Fruit fly (Drosophila melanogaster) whole organism, prepupa: ENCODE measurements around the gene Arpc3B.

ENCODE experiments used
- CG10631 ChIP-seq: fragments of 200-800 bp; sonication (Bioruptor generic); optimal IDR thresholded peaks from 2 replicates; lab custom pipeline; 2016; ENCODE audit warnings: missing biosample characterization, missing genetic modification characterization
- CG10669 ChIP-seq: fragments of 200-800 bp; sonication (Bioruptor generic); optimal IDR thresholded peaks from 3 replicates; lab custom pipeline; 2018; ENCODE audit warnings: missing biosample characterization, mild to moderate bottlenecking, missing genetic modification characterization, moderate library complexity
- CG11294 ChIP-seq: fragments of 200-800 bp; sonication (Bioruptor generic); IDR thresholded peaks from 2 replicates; pipeline ENCODE4 v1.3.6; 2022; ENCODE audit warnings: missing biosample characterization, missing genetic modification characterization
- CG11762 ChIP-seq: fragments of 200-800 bp; sonication (Bioruptor generic); optimal IDR thresholded peaks from 3 replicates; lab custom pipeline; 2016; ENCODE audit warnings: missing biosample characterization, missing genetic modification characterization; ENCODE audit not compliant: insufficient read depth
- CG11902 ChIP-seq: fragments of 200-800 bp; sonication (Bioruptor generic); optimal IDR thresholded peaks from 3 replicates; lab custom pipeline; 2016; ENCODE audit warnings: missing biosample characterization, missing genetic modification characterization
- CG1621 ChIP-seq: fragments of 200-800 bp; sonication (Bioruptor generic); optimal IDR thresholded peaks from 3 replicates; lab custom pipeline; 2018; ENCODE audit warnings: missing biosample characterization, mild to moderate bottlenecking, missing genetic modification characterization
- CG16779 ChIP-seq: fragments of 200-800 bp; sonication (Bioruptor generic); optimal IDR thresholded peaks from 3 replicates; lab custom pipeline; 2017; ENCODE audit warnings: missing biosample characterization, mild to moderate bottlenecking, missing genetic modification characterization
- CG31627 ChIP-seq: fragments of 200-800 bp; sonication (Bioruptor generic); optimal IDR thresholded peaks from 3 replicates; lab custom pipeline; 2016; ENCODE audit warnings: missing biosample characterization, missing genetic modification characterization
- CG32006 ChIP-seq: fragments of 200-800 bp; sonication (Bioruptor generic); optimal IDR thresholded peaks from 3 replicates; lab custom pipeline; 2017; ENCODE audit warnings: missing biosample characterization, mild to moderate bottlenecking, missing genetic modification characterization
- CG34406 ChIP-seq: fragments of 200-800 bp; sonication (Bioruptor generic); optimal IDR thresholded peaks from 3 replicates; lab custom pipeline; 2016; ENCODE audit warnings: missing biosample characterization, missing genetic modification characterization
- CG3919 ChIP-seq: fragments of 200-800 bp; sonication (Bioruptor generic); optimal IDR thresholded peaks from 3 replicates; lab custom pipeline; 2016; ENCODE audit warnings: missing biosample characterization, missing genetic modification characterization
- CG4318 ChIP-seq: fragments of 200-800 bp; sonication (Bioruptor generic); optimal IDR thresholded peaks from 3 replicates; lab custom pipeline; 2017; ENCODE audit warnings: missing biosample characterization, mild to moderate bottlenecking, missing genetic modification characterization
- CG6163 ChIP-seq: fragments of 200-800 bp; sonication (Bioruptor generic); IDR thresholded peaks from 3 replicates; pipeline ENCODE4 v1.3.6; 2022; ENCODE audit warnings: missing biosample characterization, missing genetic modification characterization
- CG6276 ChIP-seq: fragments of 200-800 bp; sonication (Bioruptor generic); optimal IDR thresholded peaks from 2 replicates; lab custom pipeline; 2017; ENCODE audit warnings: missing biosample characterization, mild to moderate bottlenecking, missing genetic modification characterization
- CG6792 ChIP-seq: fragments of 200-800 bp; sonication (Bioruptor generic); optimal IDR thresholded peaks from 3 replicates; lab custom pipeline; 2016; ENCODE audit warnings: missing biosample characterization, missing genetic modification characterization
- CG8119 ChIP-seq: fragments of 200-800 bp; sonication (Bioruptor generic); IDR thresholded peaks from 3 replicates; pipeline ENCODE4 v1.3.6; 2022; ENCODE audit warnings: missing biosample characterization, missing genetic modification characterization
- CG9139 ChIP-seq: fragments of 200-800 bp; sonication (Bioruptor generic); optimal IDR thresholded peaks from 3 replicates; lab custom pipeline; 2017; ENCODE audit warnings: missing biosample characterization, mild to moderate bottlenecking, missing genetic modification characterization
- Eip75B ChIP-seq: fragments of 200-800 bp; sonication (Bioruptor generic); optimal IDR thresholded peaks from 3 replicates; lab custom pipeline; 2016; ENCODE audit warnings: missing biosample characterization, missing genetic modification characterization
- Eip78C ChIP-seq: fragments of 200-800 bp; sonication (Bioruptor generic); peaks from one replicate; lab custom pipeline; 2016; ENCODE audit warnings: missing biosample characterization, missing genetic modification characterization
- Eip93F ChIP-seq: fragments of 200-800 bp; sonication (Bioruptor generic); optimal IDR thresholded peaks from 2 replicates; lab custom pipeline; 2016; ENCODE audit warnings: missing biosample characterization, mild to moderate bottlenecking, missing genetic modification characterization
- Gug ChIP-seq: fragments of 200-800 bp; sonication (Bioruptor generic); IDR thresholded peaks from 2 replicates; pipeline ENCODE4 v1.3.6; 2022; ENCODE audit warnings: missing biosample characterization, missing genetic modification characterization
- Hr38 ChIP-seq: sonication (Bioruptor generic); optimal IDR thresholded peaks from 2 replicates; lab custom pipeline; 2016; ENCODE audit warnings: missing biosample characterization, missing genetic modification characterization
- Hr39 ChIP-seq: fragments of 200-800 bp; sonication (Bioruptor generic); optimal IDR thresholded peaks from 2 replicates; lab custom pipeline; 2016; ENCODE audit warnings: missing biosample characterization, missing genetic modification characterization
- Lpt ChIP-seq: fragments of 200-800 bp; sonication (Bioruptor generic); optimal IDR thresholded peaks from 3 replicates; lab custom pipeline; 2016; ENCODE audit warnings: missing biosample characterization, missing genetic modification characterization
- Met ChIP-seq: fragments of 200-800 bp; sonication (Bioruptor generic); optimal IDR thresholded peaks from 3 replicates; lab custom pipeline; 2016; ENCODE audit warnings: missing biosample characterization, missing genetic modification characterization
- OdsH ChIP-seq: fragments of 200-800 bp; sonication (Bioruptor generic); optimal IDR thresholded peaks from 3 replicates; lab custom pipeline; 2016; ENCODE audit warnings: missing biosample characterization, missing genetic modification characterization
- Smox ChIP-seq: fragments of 200-800 bp; sonication (Bioruptor generic); optimal IDR thresholded peaks from 3 replicates; lab custom pipeline; 2016; ENCODE audit warnings: missing biosample characterization, missing genetic modification characterization
- Sox102F ChIP-seq: fragments of 200-800 bp; sonication (Bioruptor generic); optimal IDR thresholded peaks from 2 replicates; lab custom pipeline; 2016; ENCODE audit warnings: missing biosample characterization, mild to moderate bottlenecking, missing genetic modification characterization
- Sox15 ChIP-seq: fragments of 200-800 bp; sonication (Bioruptor generic); optimal IDR thresholded peaks from 3 replicates; lab custom pipeline; 2016; ENCODE audit warnings: missing biosample characterization, missing genetic modification characterization
- achi ChIP-seq: fragments of 200-800 bp; sonication (Bioruptor generic); optimal IDR thresholded peaks from 3 replicates; lab custom pipeline; 2016; ENCODE audit warnings: missing biosample characterization, missing genetic modification characterization
- acj6 ChIP-seq: fragments of 200-800 bp; sonication (Bioruptor generic); optimal IDR thresholded peaks from 3 replicates; lab custom pipeline; 2016; ENCODE audit warnings: missing biosample characterization, missing genetic modification characterization
- cyc ChIP-seq: fragments of 200-800 bp; sonication (Bioruptor generic); optimal IDR thresholded peaks from 3 replicates; lab custom pipeline; 2016; ENCODE audit warnings: missing biosample characterization, missing genetic modification characterization
- dac ChIP-seq: fragments of 200-800 bp; sonication (Bioruptor generic); optimal IDR thresholded peaks from 2 replicates; lab custom pipeline; 2017; ENCODE audit warnings: missing biosample characterization, mild to moderate bottlenecking, missing genetic modification characterization
- dsx ChIP-seq: fragments of 200-800 bp; optimal IDR thresholded peaks from 3 replicates; lab custom pipeline; 2019; ENCODE audit warnings: missing biosample characterization, mild to moderate bottlenecking, missing genetic modification characterization, moderate library complexity; ENCODE audit not compliant: poor library complexity, severe bottlenecking
- eg ChIP-seq: fragments of 200-800 bp; sonication (Bioruptor generic); IDR thresholded peaks from 3 replicates; pipeline ENCODE4 v1.3.6; 2022; ENCODE audit warnings: missing biosample characterization, missing genetic modification characterization
- esn ChIP-seq: fragments of 200-800 bp; sonication (Bioruptor generic); optimal IDR thresholded peaks from 2 replicates; lab custom pipeline; 2016; ENCODE audit warnings: missing biosample characterization, mild to moderate bottlenecking, missing genetic modification characterization, moderate library complexity
- fd85E ChIP-seq: fragments of 200-800 bp; sonication (Bioruptor generic); optimal IDR thresholded peaks from 3 replicates; lab custom pipeline; 2016; ENCODE audit warnings: missing biosample characterization, missing genetic modification characterization
- lz ChIP-seq: fragments of 200-800 bp; sonication (Bioruptor generic); optimal IDR thresholded peaks from 3 replicates; lab custom pipeline; 2016; ENCODE audit warnings: missing biosample characterization, missing genetic modification characterization
- net ChIP-seq: fragments of 200-800 bp; sonication (Bioruptor generic); optimal IDR thresholded peaks from 3 replicates; lab custom pipeline; 2016; ENCODE audit warnings: missing biosample characterization, missing genetic modification characterization
- pdm3 ChIP-seq: fragments of 200-800 bp; sonication (Bioruptor generic); optimal IDR thresholded peaks from 3 replicates; lab custom pipeline; 2016; ENCODE audit warnings: missing biosample characterization, missing genetic modification characterization
- salr ChIP-seq, 2 experiments: fragments of 200-800 bp; sonication (Bioruptor generic); optimal IDR thresholded peaks; 3 replicates each; lab custom pipeline; 2016 to 2018; ENCODE audit warnings: missing biosample characterization in 2 of 2, missing genetic modification characterization in 2 of 2, mild to moderate bottlenecking in 1 of 2
- spab ChIP-seq: fragments of 200-800 bp; sonication (Bioruptor generic); optimal IDR thresholded peaks from 2 replicates; lab custom pipeline; 2017; ENCODE audit warnings: missing biosample characterization, mild to moderate bottlenecking, missing genetic modification characterization, missing genetic modification reagents
- svp ChIP-seq: fragments of 200-800 bp; sonication (Bioruptor generic); peaks from one replicate; lab custom pipeline; 2016; ENCODE audit warnings: missing biosample characterization, missing genetic modification characterization
- topi ChIP-seq: fragments of 200-800 bp; sonication (Bioruptor generic); optimal IDR thresholded peaks from 3 replicates; lab custom pipeline; 2016; ENCODE audit warnings: missing biosample characterization, missing genetic modification characterization

The Arpc3B gene

dm6 chrX:17113324-17113723 lies 7.7 kb upstream of the Arpc3B start (continued):
- TF ChIP-seq CG3919 (GFP tag; lab: Kevin White, UChicago) (peak; percentile 61), CG6792 (GFP tag; lab: Kevin White, UChicago) (peak; percentile 79), CG16779 (peak; percentile 23), CG4318 (peak; percentile 56), cyc (GFP tag; lab: Kevin White, UChicago) (peak; percentile 39), Hr39 (GFP tag; lab: Kevin White, UChicago) (peak; percentile 15), Eip93F (GFP tag; lab: Kevin White, UChicago) (no peak), lz (GFP tag; lab: Kevin White, UChicago) (peak; percentile 39), salr (GFP tag; optimal IDR thresholded peaks at IDR 0.05; lab: Kevin White, UChicago) (peak in 1 of 2 experiments; percentile 55), CG11902 (GFP tag; lab: Kevin White, UChicago) (peak; percentile 48), pdm3 (GFP tag; lab: Kevin White, UChicago) (peak; percentile 50), svp (GFP tag; lab: Kevin White, UChicago) (peak; percentile 69), Sox15 (GFP tag; lab: Kevin White, UChicago) (peak; percentile 49), CG6163 (GFP tag; lab: Robert Waterston, UW) (peak; percentile 52), Met (GFP tag; lab: Kevin White, UChicago) (peak; percentile 35), CG31627 (peak; percentile 15), topi (GFP tag; lab: Kevin White, UChicago) (peak; percentile 44), CG11294 (GFP tag; lab: Robert Waterston, UW) (0 out of 2 replicates have a peak, but pooled peaks have one; percentile 36), Hr38 (GFP tag; lab: Kevin White, UChicago) (no peak), Gug (GFP tag; lab: Robert Waterston, UW) (peak; percentile 42; the same call in 1 of the 2 replicates), eg (GFP tag; lab: Robert Waterston, UW) (peak; percentile 49; the same call in 1 of the 3 replicates), net (GFP tag; lab: Kevin White, UChicago) (peak; percentile 63), CG6276 (peak; percentile 26)

dm6 chrX:17111958-17112953 lies 6.6 kb upstream of the Arpc3B start:
- TF ChIP-seq Hr39 (GFP tag; lab: Kevin White, UChicago) (peak; percentile 31), spab (GFP tag; lab: Kevin White, UChicago) (peak; percentile 23), dsx (GFP tag; lab: Kevin White, UChicago) (no peak), achi (GFP tag; lab: Kevin White, UChicago) (peak; percentile 36), CG10669 (GFP tag; lab: Kevin White, UChicago) (peak; percentile 21), CG4318 (peak; percentile 63), cyc (GFP tag; lab: Kevin White, UChicago) (peak; percentile 30), OdsH (GFP tag; lab: Kevin White, UChicago) (peak; percentile 42), dac (GFP tag; lab: Kevin White, UChicago) (peak; percentile 3), CG6163 (GFP tag; lab: Robert Waterston, UW) (peak; percentile 37; the same call in 1 of the 3 replicates), Smox (peak; percentile 37), Eip93F (GFP tag; lab: Kevin White, UChicago) (no peak), CG1621 (tag; lab: Kevin White, UChicago) (no peak), eg (GFP tag; lab: Robert Waterston, UW) (0 out of 3 replicates have a peak, but pooled peaks have one; percentile 14), esn (GFP tag; lab: Kevin White, UChicago) (peak; percentile 45), net (GFP tag; lab: Kevin White, UChicago) (peak; percentile 40), CG31627 (peak; percentile 14), CG9139 (GFP tag; lab: Kevin White, UChicago) (no peak), CG8119 (GFP tag; lab: Robert Waterston, UW) (peak; percentile 35; the same call in 1 of the 3 replicates), CG6276 (peak; percentile 33), Eip75B (GFP tag; lab: Kevin White, UChicago) (peak; percentile 47), CG34406 (GFP tag; lab: Kevin White, UChicago) (no peak), topi (GFP tag; lab: Kevin White, UChicago) (peak; percentile 43), pdm3 (GFP tag; lab: Kevin White, UChicago) (peak; percentile 55), Eip78C (GFP tag; lab: Kevin White, UChicago) (peak; percentile 64), acj6 (GFP tag; lab: Kevin White, UChicago) (peak; percentile 52), CG6792 (GFP tag; lab: Kevin White, UChicago) (peak; percentile 8), CG11762 (GFP tag; lab: Kevin White, UChicago) (no peak), salr (GFP tag; optimal IDR thresholded peaks at IDR 0.05; lab: Kevin White, UChicago) (peak in 1 of 2 experiments; percentile 70), CG32006 (GFP tag; lab: Kevin White, UChicago) (peak; percentile 76), Met (GFP tag; lab: Kevin White, UChicago) (peak; percentile 6), Lpt (GFP tag; lab: Kevin White, UChicago) (peak; percentile 42), CG11294 (GFP tag; lab: Robert Waterston, UW) (0 out of 2 replicates have a peak, but pooled peaks have one; percentile 15), fd85E (GFP tag; lab: Kevin White, UChicago) (no peak), Sox102F (GFP tag; lab: Kevin White, UChicago) (no peak), CG10631 (GFP tag; lab: Kevin White, UChicago) (peak; percentile 48)
